Worm (Caenorhabditis elegans) whole organism, L4 larva: ENCODE results near the gene ZK1320.9.
A peak's percentile ranks its signal among the peaks of the same experiment; 100 is the strongest.

Experiments used
- D1046.2 ChIP-seq: fragments of 200-800 bp; sonication (Bioruptor generic); IDR thresholded peaks from 2 replicates; pipeline ENCODE4 v1.3.6; 2022; ENCODE audit warnings: missing genetic modification characterization, missing compliant biosample characterization
- F37D6.2 ChIP-seq: sonication (generic microtip); optimal IDR thresholded peaks from 2 replicates; lab custom pipeline; 2016; ENCODE audit warnings: mild to moderate bottlenecking, missing genetic modification characterization, missing compliant biosample characterization
- Y105C5A.15 ChIP-seq: fragments of 200-800 bp; sonication (Bioruptor generic); IDR thresholded peaks from 2 replicates; pipeline ENCODE4 v1.3.6; 2022; ENCODE audit warnings: missing genetic modification characterization, missing compliant biosample characterization
- Y48G9A.11 ChIP-seq: fragments of 200-800 bp; sonication (Bioruptor generic); IDR thresholded peaks from 2 replicates; pipeline ENCODE4 v1.3.6; 2022; ENCODE audit warnings: missing genetic modification reagents, missing genetic modification characterization, missing compliant biosample characterization
- Y5F2A.4 ChIP-seq: fragments of 200-800 bp; sonication (Bioruptor generic); optimal IDR thresholded peaks from 2 replicates; lab custom pipeline; 2018; ENCODE audit warnings: mild to moderate bottlenecking, missing genetic modification characterization, missing compliant biosample characterization
- ZK337.2 ChIP-seq: fragments of 200-800 bp; sonication (Bioruptor generic); IDR thresholded peaks from 2 replicates; pipeline ENCODE4 v1.3.6; 2022; ENCODE audit warnings: missing genetic modification reagents, missing genetic modification characterization, missing compliant biosample characterization
- aha-1 ChIP-seq: fragments of 150-350 bp; peaks from one replicate; lab custom pipeline; 2014; ENCODE audit warnings: missing biosample characterization, missing genetic modification characterization
- aly-2 ChIP-seq: sonication (generic microtip); optimal IDR thresholded peaks from 2 replicates; lab custom pipeline; 2018; ENCODE audit warnings: missing biosample characterization, missing genetic modification characterization
- arid-1 ChIP-seq: fragments of 200-800 bp; sonication (Bioruptor generic); conservative IDR thresholded peaks from 2 replicates; pipeline ENCODE4 v1.3.6; 2022; ENCODE audit warnings: missing genetic modification reagents, missing genetic modification characterization, missing compliant biosample characterization
- ceh-28 ChIP-seq: fragments of 150-350 bp; optimal IDR thresholded peaks from 2 replicates; lab custom pipeline; 2014; ENCODE audit warnings: missing biosample characterization, missing genetic modification reagents, missing genetic modification characterization
- ces-1 ChIP-seq: fragments of 150-350 bp; sonication (generic microtip); optimal IDR thresholded peaks from 4 replicates; lab custom pipeline; 2014; ENCODE audit warnings: missing biosample characterization, missing genetic modification reagents, missing genetic modification characterization
- ctbp-1 ChIP-seq: fragments of 200-800 bp; sonication (Bioruptor generic); IDR thresholded peaks from 2 replicates; pipeline ENCODE4 v1.3.6; 2022; ENCODE audit warnings: missing genetic modification reagents, missing genetic modification characterization, missing compliant biosample characterization
- daf-16 ChIP-seq, 3 experiments: sonication (generic microtip); optimal IDR thresholded peaks; 2 replicates each; lab custom pipeline; 2016 to 2017; ENCODE audit warnings: missing genetic modification characterization in 3 of 3, missing genetic modification reagents in 3 of 3, mild to moderate bottlenecking in 2 of 3, missing compliant biosample characterization in 2 of 3, missing biosample characterization in 1 of 3, moderate library complexity in 1 of 3
- daf-19 ChIP-seq: fragments of 200-800 bp; sonication (Bioruptor generic); conservative IDR thresholded peaks from 2 replicates; pipeline ENCODE4 v1.3.6; 2022; ENCODE audit warnings: missing genetic modification characterization, missing compliant biosample characterization
- dmd-6 ChIP-seq: fragments of 200-800 bp; sonication (Bioruptor generic); IDR thresholded peaks from 2 replicates; pipeline ENCODE4 v1.3.6; 2022; ENCODE audit warnings: missing genetic modification reagents, missing genetic modification characterization, missing compliant biosample characterization
- dmd-9 ChIP-seq: fragments of 200-800 bp; sonication (Bioruptor generic); IDR thresholded peaks from 2 replicates; pipeline ENCODE4 v1.3.6; 2022; ENCODE audit warnings: missing genetic modification reagents, missing genetic modification characterization, missing compliant biosample characterization
- dpl-1 ChIP-seq: fragments of 150-350 bp; optimal IDR thresholded peaks from 2 replicates; lab custom pipeline; 2014; ENCODE audit warnings: missing biosample characterization, missing genetic modification reagents, missing genetic modification characterization
- duxl-1 ChIP-seq: sonication (generic microtip); optimal IDR thresholded peaks from 2 replicates; lab custom pipeline; 2016; ENCODE audit warnings: mild to moderate bottlenecking, missing genetic modification characterization, moderate library complexity, missing compliant biosample characterization; ENCODE audit not compliant: poor library complexity
- dve-1 ChIP-seq: sonication (generic microtip); optimal IDR thresholded peaks from 2 replicates; lab custom pipeline; 2017; ENCODE audit warnings: antibody characterized with exemption, mild to moderate bottlenecking, missing genetic modification characterization, missing compliant biosample characterization; ENCODE audit not compliant: insufficient read depth
- egl-27 ChIP-seq: sonication (generic microtip); optimal IDR thresholded peaks from 3 replicates; lab custom pipeline; 2017; ENCODE audit warnings: missing biosample characterization, missing genetic modification reagents, missing genetic modification characterization
- fkh-10 ChIP-seq: fragments of 150-350 bp; optimal IDR thresholded peaks from 2 replicates; lab custom pipeline; 2014; ENCODE audit warnings: missing biosample characterization, missing genetic modification reagents, missing genetic modification characterization
- fos-1 ChIP-seq: fragments of 150-350 bp; optimal IDR thresholded peaks from 2 replicates; lab custom pipeline; 2014; ENCODE audit warnings: missing biosample characterization, missing genetic modification characterization
- hif-1 ChIP-seq, 2 experiments: sonication (generic microtip); optimal IDR thresholded peaks; 2 replicates each; lab custom pipeline; 2016 to 2017; ENCODE audit warnings: missing compliant biosample characterization in 2 of 2, missing genetic modification characterization in 2 of 2, missing genetic modification reagents in 2 of 2, missing genotype in 2 of 2, mild to moderate bottlenecking in 1 of 2
- hlh-11 ChIP-seq: fragments of 200-800 bp; sonication (Bioruptor generic); optimal IDR thresholded peaks from 2 replicates; lab custom pipeline; 2018; ENCODE audit warnings: mild to moderate bottlenecking, missing genetic modification characterization, missing compliant biosample characterization
- hlh-30 ChIP-seq: sonication (generic microtip); optimal IDR thresholded peaks from 2 replicates; lab custom pipeline; 2017; ENCODE audit warnings: antibody characterized with exemption, mild to moderate bottlenecking, missing genetic modification characterization, missing compliant biosample characterization; ENCODE audit not compliant: insufficient read depth
- lin-38 ChIP-seq: fragments of 200-800 bp; sonication (Bioruptor generic); IDR thresholded peaks from 2 replicates; pipeline ENCODE4 v1.3.6; 2022; ENCODE audit warnings: missing genetic modification reagents, missing genetic modification characterization, missing compliant biosample characterization
- lsy-2 ChIP-seq, 2 experiments: fragments of 150-350 bp in 1 of 2; sonication (generic microtip) in 1 of 2; optimal IDR thresholded peaks; 2 replicates each; lab custom pipeline; 2014 to 2017; ENCODE audit warnings: missing biosample characterization in 2 of 2, missing genetic modification characterization in 2 of 2
- madf-9 ChIP-seq: fragments of 200-800 bp; sonication (Bioruptor generic); conservative IDR thresholded peaks from 2 replicates; pipeline ENCODE4 v1.3.6; 2022; ENCODE audit warnings: missing genetic modification reagents, missing genetic modification characterization, missing compliant biosample characterization
- mdl-1 ChIP-seq, 2 experiments: fragments of 150-350 bp in 1 of 2; sonication (generic microtip) in 1 of 2; optimal IDR thresholded peaks; 2 replicates each; lab custom pipeline; 2014 to 2017; ENCODE audit warnings: missing biosample characterization in 2 of 2, missing genetic modification characterization in 2 of 2
- mes-2 ChIP-seq: sonication (generic microtip); optimal IDR thresholded peaks from 2 replicates; lab custom pipeline; 2016; ENCODE audit warnings: missing genotype, mild to moderate bottlenecking, missing genetic modification characterization, missing compliant biosample characterization; ENCODE audit not compliant: poor library complexity, severe bottlenecking
- nhr-102 ChIP-seq: sonication (generic microtip); optimal IDR thresholded peaks from 2 replicates; lab custom pipeline; 2016; ENCODE audit warnings: mild to moderate bottlenecking, missing genetic modification characterization, moderate library complexity, missing compliant biosample characterization
- nhr-11 ChIP-seq: fragments of 150-350 bp; optimal IDR thresholded peaks from 2 replicates; lab custom pipeline; 2014; ENCODE audit warnings: missing biosample characterization, missing genetic modification characterization
- nhr-111 ChIP-seq: fragments of 200-800 bp; sonication (Bioruptor generic); optimal IDR thresholded peaks from 2 replicates; lab custom pipeline; 2018; ENCODE audit warnings: mild to moderate bottlenecking, missing genetic modification characterization, missing compliant biosample characterization
- nhr-28 ChIP-seq: fragments of 150-350 bp; optimal IDR thresholded peaks from 2 replicates; lab custom pipeline; 2014; ENCODE audit warnings: missing biosample characterization, missing genetic modification characterization
- nhr-42 ChIP-seq: fragments of 200-800 bp; sonication (Bioruptor generic); IDR thresholded peaks from 2 replicates; pipeline ENCODE4 v1.3.6; 2022; ENCODE audit warnings: missing genetic modification characterization, missing compliant biosample characterization
- sdz-12 ChIP-seq: fragments of 200-800 bp; sonication (Bioruptor generic); optimal IDR thresholded peaks from 2 replicates; lab custom pipeline; 2018; ENCODE audit warnings: mild to moderate bottlenecking, missing genetic modification characterization, missing compliant biosample characterization
- skn-1 ChIP-seq: fragments of 150-350 bp; optimal IDR thresholded peaks from 2 replicates; lab custom pipeline; 2014; ENCODE audit warnings: missing biosample characterization, missing genetic modification characterization
- snpc-1.2 ChIP-seq: fragments of 200-800 bp; sonication (Bioruptor generic); IDR thresholded peaks from 2 replicates; pipeline ENCODE4 v1.3.6; 2022; ENCODE audit warnings: missing genetic modification reagents, missing genetic modification characterization, missing compliant biosample characterization
- snpc-4 ChIP-seq: fragments of 150-350 bp; optimal IDR thresholded peaks from 2 replicates; lab custom pipeline; 2014; ENCODE audit warnings: missing biosample characterization, missing genetic modification characterization
- tag-97 ChIP-seq: fragments of 200-800 bp; sonication (Bioruptor generic); IDR thresholded peaks from 2 replicates; pipeline ENCODE4 v1.3.6; 2022; ENCODE audit warnings: missing genetic modification characterization, missing compliant biosample characterization
- tra-1 ChIP-seq: fragments of 200-800 bp; sonication (Bioruptor generic); IDR thresholded peaks from 2 replicates; pipeline ENCODE4 v1.3.6; 2022; ENCODE audit warnings: missing genetic modification reagents, missing genetic modification characterization, missing compliant biosample characterization
- unc-130 ChIP-seq: sonication (generic microtip); optimal IDR thresholded peaks from 2 replicates; lab custom pipeline; 2016; ENCODE audit warnings: missing genetic modification reagents, missing genetic modification characterization, missing compliant biosample characterization
- zip-11 ChIP-seq: fragments of 200-800 bp; sonication (Bioruptor generic); IDR thresholded peaks from 2 replicates; pipeline ENCODE4 v1.3.6; 2022; ENCODE audit warnings: missing genetic modification characterization, missing compliant biosample characterization
- ztf-7 ChIP-seq: fragments of 150-350 bp; optimal IDR thresholded peaks from 2 replicates; lab custom pipeline; 2014; ENCODE audit warnings: missing biosample characterization, missing genetic modification characterization

The ZK1320.9 gene

DNA sequence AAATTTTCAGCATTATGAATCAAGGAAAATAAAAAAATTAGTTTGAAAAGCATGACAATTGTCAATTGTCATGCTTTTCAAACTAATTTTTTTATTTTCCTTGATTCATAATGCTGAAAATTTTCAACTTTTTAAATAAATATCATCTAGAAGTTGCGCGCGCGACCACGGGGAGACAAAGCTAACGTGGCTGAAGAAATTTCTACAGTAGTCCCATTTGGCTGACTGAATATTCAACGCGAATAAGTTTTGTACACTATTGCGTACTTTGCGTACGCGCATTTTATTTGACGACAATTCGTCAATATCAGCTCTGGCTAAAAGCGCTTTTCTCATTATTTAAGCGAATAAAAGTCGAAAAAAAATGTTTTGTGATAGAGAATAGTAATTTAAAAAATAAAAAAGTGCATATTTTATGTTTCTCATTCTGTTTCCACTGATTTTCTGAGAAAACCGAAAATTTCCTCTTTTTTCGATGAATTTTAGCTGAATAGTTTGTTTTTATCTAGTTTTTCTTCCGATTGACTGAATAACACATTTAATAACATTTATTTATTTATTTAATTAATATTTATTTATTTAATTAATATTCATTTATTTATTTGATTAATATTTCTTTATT lies 32.2 kb upstream of the ZK1320.9 start, which contains the start of gene Y53C12A.11:
Gene Y53C12A.11 (minus strand): TSS at position 68 of the 622 bp plus-strand sequence.
- peak; percentile 77 for TF ChIP-seq lin-38
- 0 out of 2 replicates have a peak, but pooled peaks have one; percentile 24 for TF ChIP-seq snpc-1.2 (GFP tag; lab: Robert Waterston, UW)
- peak; percentile 86 for TF ChIP-seq Y48G9A.11
- TF ChIP-seq lsy-2 (tag; optimal IDR thresholded peaks at IDR 0.05; lab: Kevin White, UChicago): peak in 1 of 2 experiments; percentile 36
- TF ChIP-seq, all 104 proteins: peak for 4; not testable (repeated sequence) for 100

DNA sequence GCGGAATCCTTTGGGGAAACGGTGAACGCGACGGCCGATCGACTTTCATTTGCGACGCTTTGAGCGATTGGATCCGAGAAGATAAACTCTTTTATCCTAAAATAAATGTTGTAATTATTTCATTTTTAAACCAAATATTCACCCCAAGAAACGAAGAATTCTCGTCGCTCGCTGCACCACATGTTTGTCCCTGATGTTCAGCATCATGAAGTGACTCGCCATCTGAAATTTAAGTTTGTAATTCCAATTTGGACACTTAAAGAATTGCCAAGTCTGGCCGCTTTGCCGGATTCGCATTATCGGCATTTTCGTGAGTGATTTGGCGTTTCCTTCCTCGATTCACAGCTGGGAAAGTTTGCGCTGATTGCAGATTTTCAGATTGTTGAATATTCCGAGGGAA lies 31.4 kb upstream of the ZK1320.9 start, which contains the start of gene Y53C12A.6:
Gene Y53C12A.6 (minus strand): TSS at position 101 of the 400 bp plus-strand sequence.
- no peak for TF ChIP-seq Y5F2A.4 (GFP tag; lab: Kevin White, UChicago)
- TF ChIP-seq F37D6.2: no peak
- TF ChIP-seq nhr-11 (tag; lab: Kevin White, UChicago): no peak
- no peak for TF ChIP-seq dmd-9 (GFP tag; lab: Robert Waterston, UW)
- TF ChIP-seq mes-2 (tag; lab: Kevin White, UChicago): no peak
- no peak for TF ChIP-seq Y105C5A.15
- TF ChIP-seq dpl-1: no peak
- TF ChIP-seq nhr-111 (GFP tag; lab: Kevin White, UChicago): no peak
- TF ChIP-seq aly-2 (tag; lab: Kevin White, UChicago): no peak
- no peak for TF ChIP-seq daf-16 (GFP tag; optimal IDR thresholded peaks at IDR 0.05; lab: Kevin White, UChicago)
- TF ChIP-seq daf-16 (tag; optimal IDR thresholded peaks at IDR 0.05; lab: Kevin White, UChicago): no peak
- no peak for TF ChIP-seq duxl-1
- TF ChIP-seq aha-1 (tag; lab: Kevin White, UChicago): no peak
- no peak for TF ChIP-seq sdz-12
- no peak for TF ChIP-seq ZK337.2 (GFP tag; lab: Robert Waterston, UW)
- TF ChIP-seq unc-130 (GFP tag; lab: Kevin White, UChicago): no peak
- no peak for TF ChIP-seq ceh-28 (tag; lab: Kevin White, UChicago)
- TF ChIP-seq nhr-28 (tag; lab: Kevin White, UChicago): no peak
- no peak for TF ChIP-seq D1046.2
- no peak for TF ChIP-seq lin-38
- TF ChIP-seq nhr-102 (tag; lab: Kevin White, UChicago): no peak

DNA sequence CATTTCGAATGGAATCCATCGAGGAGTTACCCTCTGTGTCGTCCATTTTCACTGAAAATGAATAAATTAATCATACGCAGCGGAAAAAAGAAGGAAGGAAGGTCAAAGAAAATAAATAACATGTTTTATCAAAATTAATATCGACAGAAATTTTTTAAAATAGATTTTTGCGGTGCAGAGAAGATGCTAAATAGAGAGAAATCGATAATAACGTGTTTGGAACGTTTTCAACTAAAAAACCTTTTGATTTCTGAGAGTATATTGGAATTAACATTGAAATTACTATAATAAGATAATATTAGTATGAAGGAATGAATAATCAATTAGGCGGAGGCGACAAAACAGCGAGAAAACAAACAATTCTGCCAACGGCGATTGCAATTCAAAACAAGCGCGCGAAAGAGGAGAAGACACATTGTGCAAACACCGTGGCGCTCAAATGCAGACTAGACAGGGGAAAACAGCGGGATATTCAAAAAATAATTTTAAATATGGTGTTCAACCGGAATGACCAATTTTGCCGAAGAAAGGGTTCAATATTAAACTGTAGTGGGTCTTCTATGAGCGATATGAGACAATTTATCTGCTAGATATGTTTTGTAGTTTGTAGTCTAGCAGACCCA lies 30.0 kb upstream of the ZK1320.9 start, which contains the start of gene wee-1.3:
Gene wee-1.3 (minus strand): TSS at position 51 of the 623 bp plus-strand sequence.
- TF ChIP-seq dmd-6 (peak; percentile 53), ztf-7 (tag; lab: Kevin White, UChicago) (no peak), nhr-11 (tag; lab: Kevin White, UChicago) (peak; percentile 86), snpc-4 (tag; lab: Kevin White, UChicago) (no peak), madf-9 (GFP tag; lab: Robert Waterston, UW) (no peak), fkh-10 (GFP tag; lab: Kevin White, UChicago) (peak; percentile 30), ces-1 (no peak), tag-97 (GFP tag; lab: Robert Waterston, UW) (no peak), F37D6.2 (peak; percentile 2), mdl-1 (tag; optimal IDR thresholded peaks at IDR 0.05; lab: Kevin White, UChicago) (peak in 1 of 2 experiments; percentile 40), arid-1 (0 out of 2 replicates have a peak, but pooled peaks have one; percentile 18), zip-11 (GFP tag; lab: Robert Waterston, UW) (no peak), skn-1 (tag; lab: Kevin White, UChicago) (no peak), fos-1 (tag; lab: Kevin White, UChicago) (no peak), daf-19 (GFP tag; lab: Robert Waterston, UW) (no peak), nhr-42 (GFP tag; lab: Robert Waterston, UW) (no peak), tra-1 (GFP tag; lab: Robert Waterston, UW) (0 out of 2 replicates have a peak, but pooled peaks have one; percentile 43), dve-1 (tag; lab: Kevin White, UChicago) (peak; percentile 72), ctbp-1 (GFP tag; lab: Robert Waterston, UW) (no peak), hlh-30 (tag; lab: Kevin White, UChicago) (peak; percentile 73), lsy-2 (tag; optimal IDR thresholded peaks at IDR 0.05; lab: Kevin White, UChicago) (peak; percentile 30 to 94), hlh-11 (tag; lab: Kevin White, UChicago) (peak; percentile 57), hif-1 (tag; optimal IDR thresholded peaks at IDR 0.05; lab: Kevin White, UChicago) (peak in 1 of 2 experiments; percentile 29), egl-27 (tag; lab: Kevin White, UChicago) (no peak), D1046.2 (no peak), nhr-28 (tag; lab: Kevin White, UChicago) (peak; percentile 60)
